Worm (Caenorhabditis elegans) whole organism, L3 larva: Measurements from ENCODE around the gene cdkl-1.
A peak's percentile ranks its signal among the peaks of the same experiment; 100 is the strongest.

Experiments
- R02D3.7 ChIP-seq: fragments of 150-350 bp; optimal IDR thresholded peaks from 2 replicates; lab custom pipeline; 2014; ENCODE audit warnings: missing biosample characterization, missing genetic modification characterization
- ZK546.5 ChIP-seq: sonication (generic microtip); optimal IDR thresholded peaks from 2 replicates; lab custom pipeline; 2017; ENCODE audit warnings: missing biosample characterization, missing genetic modification characterization
- ama-1 ChIP-seq: fragments of 150-350 bp; optimal IDR thresholded peaks from 2 replicates; lab custom pipeline; 2018
- ceh-16 ChIP-seq: sonication (generic microtip); optimal IDR thresholded peaks from 2 replicates; lab custom pipeline; 2017; ENCODE audit warnings: missing biosample characterization, missing genetic modification characterization
- ceh-82 ChIP-seq: fragments of 150-350 bp; optimal IDR thresholded peaks from 2 replicates; lab custom pipeline; 2014; ENCODE audit warnings: missing biosample characterization, missing genetic modification characterization
- ceh-9 ChIP-seq: sonication (generic microtip); optimal IDR thresholded peaks from 2 replicates; lab custom pipeline; 2018; ENCODE audit warnings: missing biosample characterization, missing genetic modification characterization
- egl-5 ChIP-seq: fragments of 150-350 bp; optimal IDR thresholded peaks from 2 replicates; lab custom pipeline; 2017; ENCODE audit warnings: missing biosample characterization, missing genetic modification reagents, missing genetic modification characterization, inconsistent platforms
- elt-1 ChIP-seq: fragments of 150-350 bp; optimal IDR thresholded peaks from 2 replicates; lab custom pipeline; 2014; ENCODE audit warnings: missing biosample characterization, missing genetic modification characterization
- elt-2 ChIP-seq: sonication (generic microtip); optimal IDR thresholded peaks from 2 replicates; lab custom pipeline; 2016; ENCODE audit warnings: missing genetic modification reagents, mild to moderate bottlenecking, missing genetic modification characterization, missing compliant biosample characterization
- elt-3 ChIP-seq, 3 experiments: fragments of 150-350 bp in 1 of 3; sonication (generic microtip) in 2 of 3; optimal IDR thresholded peaks; 2 replicates in 2 of 3; 4 replicates in 1 of 3; lab custom pipeline; 2014 to 2017; ENCODE audit warnings: missing biosample characterization in 3 of 3, missing genetic modification characterization in 3 of 3
- eor-1 ChIP-seq, 2 experiments: fragments of 150-350 bp; optimal IDR thresholded peaks; 2 replicates each; lab custom pipeline; 2014 to 2018; ENCODE audit warnings: missing biosample characterization in 2 of 2, missing genetic modification characterization in 2 of 2
- fkh-10 ChIP-seq: sonication (generic microtip); optimal IDR thresholded peaks from 2 replicates; lab custom pipeline; 2017; ENCODE audit warnings: missing biosample characterization, missing genetic modification reagents, missing genetic modification characterization
- fos-1 ChIP-seq: fragments of 150-350 bp; optimal IDR thresholded peaks from 2 replicates; lab custom pipeline; 2014; ENCODE audit warnings: missing biosample characterization, missing genetic modification characterization
- hmg-11 ChIP-seq: sonication (generic microtip); optimal IDR thresholded peaks from 2 replicates; lab custom pipeline; 2016; ENCODE audit warnings: missing genetic modification characterization, missing compliant biosample characterization
- jun-1 ChIP-seq: fragments of 150-350 bp; optimal IDR thresholded peaks from 2 replicates; lab custom pipeline; 2014; ENCODE audit warnings: missing biosample characterization, missing genetic modification reagents, missing genetic modification characterization
- lin-39 ChIP-seq: fragments of 150-350 bp; optimal IDR thresholded peaks from 2 replicates; lab custom pipeline; 2018; ENCODE audit warnings: missing biosample characterization, missing genetic modification reagents, missing genetic modification characterization
- mdl-1 ChIP-seq: fragments of 150-350 bp; optimal IDR thresholded peaks from 2 replicates; lab custom pipeline; 2014; ENCODE audit warnings: missing biosample characterization, missing genetic modification characterization
- mml-1 ChIP-seq: fragments of 150-350 bp; sonication (generic microtip); optimal IDR thresholded peaks from 3 replicates; lab custom pipeline; 2014; ENCODE audit warnings: missing biosample characterization, missing genetic modification characterization
- nfya-1 ChIP-seq: sonication (generic microtip); optimal IDR thresholded peaks from 2 replicates; lab custom pipeline; 2017; ENCODE audit warnings: missing genetic modification characterization, mild to moderate bottlenecking, missing compliant biosample characterization, antibody characterized with exemption, moderate library complexity; ENCODE audit not compliant: insufficient read depth
- nhr-11 ChIP-seq: fragments of 150-350 bp; optimal IDR thresholded peaks from 2 replicates; lab custom pipeline; 2014; ENCODE audit warnings: missing biosample characterization, missing genetic modification characterization
- nhr-12 ChIP-seq: fragments of 150-350 bp; optimal IDR thresholded peaks from 2 replicates; lab custom pipeline; 2014; ENCODE audit warnings: missing biosample characterization, missing genetic modification characterization
- nhr-23 ChIP-seq: fragments of 150-350 bp; optimal IDR thresholded peaks from 2 replicates; lab custom pipeline; 2014; ENCODE audit warnings: missing biosample characterization, missing genetic modification reagents, missing genetic modification characterization
- nhr-237 ChIP-seq: fragments of 150-350 bp; optimal IDR thresholded peaks from 2 replicates; lab custom pipeline; 2014; ENCODE audit warnings: missing biosample characterization, missing genetic modification characterization
- nhr-25 ChIP-seq: sonication (generic microtip); optimal IDR thresholded peaks from 2 replicates; lab custom pipeline; 2017; ENCODE audit warnings: missing biosample characterization, missing genetic modification characterization
- nhr-28 ChIP-seq: fragments of 150-350 bp; optimal IDR thresholded peaks from 2 replicates; lab custom pipeline; 2014; ENCODE audit warnings: missing biosample characterization, missing genetic modification characterization
- nhr-67 ChIP-seq: fragments of 150-350 bp; optimal IDR thresholded peaks from 2 replicates; lab custom pipeline; 2014; ENCODE audit warnings: missing biosample characterization, missing genetic modification characterization
- nhr-76 ChIP-seq: fragments of 150-350 bp; sonication (generic microtip); optimal IDR thresholded peaks from 5 replicates; lab custom pipeline; 2014; ENCODE audit warnings: missing biosample characterization, missing genetic modification characterization
- nhr-77 ChIP-seq: fragments of 150-350 bp; optimal IDR thresholded peaks from 2 replicates; lab custom pipeline; 2014; ENCODE audit warnings: missing biosample characterization, missing genetic modification characterization
- pha-4 ChIP-seq: fragments of 150-350 bp; optimal IDR thresholded peaks from 2 replicates; lab custom pipeline; 2014; ENCODE audit warnings: missing biosample characterization, missing genetic modification reagents, missing genetic modification characterization
- pqm-1 ChIP-seq: fragments of 150-350 bp; optimal IDR thresholded peaks from 2 replicates; lab custom pipeline; 2017; ENCODE audit warnings: missing biosample characterization, missing genetic modification characterization, inconsistent platforms
- sea-2 ChIP-seq: fragments of 150-350 bp; sonication (generic microtip); optimal IDR thresholded peaks from 4 replicates; lab custom pipeline; 2014; ENCODE audit warnings: missing biosample characterization, missing genetic modification reagents, missing genetic modification characterization
- skn-1 ChIP-seq: fragments of 150-350 bp; optimal IDR thresholded peaks from 2 replicates; lab custom pipeline; 2014; ENCODE audit warnings: missing biosample characterization, missing genetic modification characterization
- tbx-2 ChIP-seq: sonication (generic microtip); optimal IDR thresholded peaks from 2 replicates; lab custom pipeline; 2016; ENCODE audit warnings: mild to moderate bottlenecking, missing genetic modification characterization, missing compliant biosample characterization
- unc-39 ChIP-seq: sonication (generic microtip); optimal IDR thresholded peaks from 4 replicates; lab custom pipeline; 2017; ENCODE audit warnings: missing biosample characterization, missing genetic modification characterization
- zag-1 ChIP-seq: fragments of 150-350 bp; optimal IDR thresholded peaks from 2 replicates; lab custom pipeline; 2014; ENCODE audit warnings: missing biosample characterization, missing genetic modification characterization
- ztf-11 ChIP-seq: fragments of 150-350 bp; optimal IDR thresholded peaks from 2 replicates; lab custom pipeline; 2014; ENCODE audit warnings: missing biosample characterization, missing genetic modification characterization
- ztf-4 ChIP-seq: fragments of 150-350 bp; optimal IDR thresholded peaks from 2 replicates; lab custom pipeline; 2014; ENCODE audit warnings: missing biosample characterization, missing genetic modification characterization

cdkl-1 gene

DNA sequence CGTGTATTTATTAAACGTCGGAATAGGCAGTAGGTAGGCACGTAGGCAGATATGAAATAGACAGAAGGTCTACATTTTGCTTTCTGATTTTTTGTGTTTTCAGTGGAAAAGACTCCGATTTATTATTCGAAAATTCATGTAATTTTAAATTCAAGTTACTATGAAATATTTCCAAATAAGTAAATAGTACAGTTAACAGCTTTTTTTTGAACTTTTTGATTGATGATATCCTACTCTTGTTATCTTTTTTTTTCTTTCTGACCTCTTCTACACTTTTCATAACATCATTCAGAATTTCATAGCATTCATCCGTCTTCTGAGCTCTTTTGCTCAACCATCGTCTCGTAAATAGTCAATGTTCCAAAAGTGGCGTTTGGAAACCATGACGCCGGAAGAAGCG lies at the start of gene cdkl-1:
Gene cdkl-1, plus strand, starts transcription at position 301 of the 400 bp plus-strand sequence.
- no peak for TF ChIP-seq tbx-2 (tag; lab: Kevin White, UChicago)

DNA sequence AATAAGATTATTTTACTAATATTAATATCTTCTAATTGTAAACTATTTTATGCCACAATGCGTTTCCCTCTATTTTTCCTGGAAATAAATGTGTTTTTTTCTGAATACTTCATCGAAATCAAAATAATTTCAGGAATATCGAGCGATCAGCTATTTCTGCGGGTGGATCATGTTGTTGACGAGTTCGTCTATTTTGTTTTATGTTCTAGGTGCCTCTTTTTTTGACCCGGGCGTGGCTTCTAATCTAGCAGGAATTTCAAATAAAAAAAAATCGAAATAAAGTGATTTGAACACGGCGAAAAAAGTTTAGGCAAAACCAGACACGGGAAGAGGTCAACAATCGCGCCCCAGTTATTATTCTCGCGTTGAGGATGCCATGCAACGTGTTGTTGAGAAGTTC lies 46.8 kb upstream of the cdkl-1 start, which contains the start of gene T04C12.33:
Gene T04C12.33, plus strand, starts transcription at position 301 of the 400 bp plus-strand sequence.
- TF ChIP-seq nhr-23 (tag; lab: Kevin White, UChicago) (peak; percentile 16), nhr-77 (tag; lab: Kevin White, UChicago) (no peak), zag-1 (tag; lab: Kevin White, UChicago) (no peak), mdl-1 (tag; lab: Kevin White, UChicago) (no peak)

DNA sequence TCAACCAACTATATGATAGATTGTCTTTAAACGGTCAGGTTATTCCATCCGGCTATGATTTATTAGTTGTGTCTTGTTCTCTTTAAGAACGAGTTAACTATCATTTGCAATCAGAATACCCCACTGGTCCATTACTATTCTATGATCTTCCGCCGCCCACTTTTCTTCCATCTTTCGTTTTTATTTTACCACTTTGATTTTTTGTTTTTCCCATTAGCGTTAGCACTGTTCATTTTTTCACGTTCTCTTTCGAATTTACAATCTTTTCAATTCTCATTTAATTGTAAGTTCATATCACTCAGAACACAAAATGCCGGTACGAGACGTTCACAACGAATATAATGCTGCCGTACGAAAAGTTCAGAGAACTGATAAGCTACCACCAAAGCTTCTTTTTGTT lies 44.9 kb upstream of the cdkl-1 start, which contains the start of gene T04C12.7:
Gene T04C12.7, plus strand, starts transcription at position 301 of the 400 bp plus-strand sequence.
- TF ChIP-seq egl-5 = no peak
- TF ChIP-seq nhr-76 (tag; lab: Kevin White, UChicago) = no peak
- TF ChIP-seq nhr-12 = no peak
- no peak for TF ChIP-seq ama-1 (lab: Kevin White, UChicago)
- no peak for TF ChIP-seq R02D3.7 (tag; lab: Kevin White, UChicago)
- no peak for TF ChIP-seq nhr-237 (tag; lab: Kevin White, UChicago)
- no peak for TF ChIP-seq elt-2 (tag; lab: Kevin White, UChicago)
- TF ChIP-seq mml-1 (tag; lab: Kevin White, UChicago) = no peak
- TF ChIP-seq skn-1 (tag; lab: Kevin White, UChicago) = no peak
- no peak for TF ChIP-seq nhr-23 (tag; lab: Kevin White, UChicago)
- no peak for TF ChIP-seq ceh-82 (tag; lab: Kevin White, UChicago)
- TF ChIP-seq jun-1 (tag; lab: Kevin White, UChicago) = no peak
- TF ChIP-seq nhr-25 (tag; lab: Kevin White, UChicago) = no peak
- no peak for TF ChIP-seq elt-3 (tag; optimal IDR thresholded peaks at IDR 0.05; lab: Kevin White, UChicago)
- TF ChIP-seq lin-39 (tag; lab: Kevin White, UChicago) = no peak
- TF ChIP-seq nhr-77 (tag; lab: Kevin White, UChicago) = no peak

DNA sequence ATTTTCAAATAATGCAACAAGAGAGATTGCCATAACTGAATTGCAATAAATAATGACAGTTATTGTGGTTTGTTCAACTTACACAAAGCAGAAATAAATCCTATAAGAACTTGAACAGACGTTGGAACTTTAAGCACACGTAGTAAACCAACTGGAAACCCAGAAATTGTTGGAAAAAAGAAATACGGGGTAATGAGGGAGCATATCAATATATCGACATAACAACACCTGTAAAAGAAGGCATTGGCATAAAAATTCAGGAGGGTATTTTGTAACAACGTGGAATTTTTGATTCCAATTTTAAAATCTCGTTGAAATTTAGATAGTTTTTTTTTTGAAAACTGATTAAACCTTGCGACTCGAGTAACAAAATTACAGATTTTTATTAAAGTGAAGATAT lies 42.2 kb upstream of the cdkl-1 start:
- TF ChIP-seq eor-1 (tag; optimal IDR thresholded peaks at IDR 0.05; lab: Kevin White, UChicago) (no peak), unc-39 (tag; lab: Kevin White, UChicago) (no peak), tbx-2 (tag; lab: Kevin White, UChicago) (no peak), fos-1 (tag; lab: Kevin White, UChicago) (no peak), ceh-82 (tag; lab: Kevin White, UChicago) (no peak), ceh-16 (tag; lab: Kevin White, UChicago) (no peak), nhr-67 (tag; lab: Kevin White, UChicago) (no peak), ceh-9 (no peak), ZK546.5 (no peak), hmg-11 (no peak), nhr-237 (tag; lab: Kevin White, UChicago) (no peak), nhr-28 (tag; lab: Kevin White, UChicago) (no peak), nhr-11 (tag; lab: Kevin White, UChicago) (no peak), nfya-1 (no peak), ztf-11 (tag; lab: Kevin White, UChicago) (no peak)

DNA sequence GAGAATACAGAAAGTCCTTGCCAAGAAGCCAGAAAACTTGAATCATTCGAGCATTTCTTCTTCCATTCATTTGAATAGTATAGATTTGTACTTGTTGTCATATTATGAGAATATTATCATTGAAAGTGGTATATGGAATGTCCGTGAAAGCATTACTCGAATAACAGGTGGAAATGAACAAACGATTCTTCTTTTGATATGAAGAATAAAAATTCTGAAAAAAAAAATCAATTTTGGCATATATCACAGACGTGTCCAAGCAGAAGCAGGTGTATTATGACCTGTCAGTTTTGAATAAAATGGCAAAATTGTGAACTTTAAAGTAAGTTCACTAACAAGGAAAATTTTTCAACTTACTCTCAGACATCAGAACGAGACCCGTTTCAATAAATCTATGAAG lies 41.7 kb upstream of the cdkl-1 start, which contains the start of gene srh-75:
Gene srh-75, minus strand, starts transcription at position 101 of the 400 bp plus-strand sequence.
- TF ChIP-seq elt-2 (tag; lab: Kevin White, UChicago) = no peak
- no peak for TF ChIP-seq lin-39 (tag; lab: Kevin White, UChicago)
- TF ChIP-seq zag-1 (tag; lab: Kevin White, UChicago) = no peak
- TF ChIP-seq sea-2 = no peak
- no peak for TF ChIP-seq hmg-11
- TF ChIP-seq elt-3 (tag; optimal IDR thresholded peaks at IDR 0.05; lab: Kevin White, UChicago) = no peak
- TF ChIP-seq egl-5 = no peak
- TF ChIP-seq ztf-4 (tag; lab: Kevin White, UChicago) = no peak
- no peak for TF ChIP-seq ZK546.5
- no peak for TF ChIP-seq fkh-10 (GFP tag; lab: Kevin White, UChicago)
- TF ChIP-seq pha-4 = no peak
- TF ChIP-seq nhr-23 (tag; lab: Kevin White, UChicago) = no peak
- TF ChIP-seq nhr-67 (tag; lab: Kevin White, UChicago) = no peak
- TF ChIP-seq pqm-1 (tag; lab: Kevin White, UChicago) = no peak
- no peak for TF ChIP-seq mdl-1 (tag; lab: Kevin White, UChicago)
- no peak for TF ChIP-seq nhr-237 (tag; lab: Kevin White, UChicago)
- no peak for TF ChIP-seq elt-1 (tag; lab: Kevin White, UChicago)
- TF ChIP-seq, all 47 proteins: peak for 0
